Worm (Caenorhabditis elegans): ENCODE results near the gene glb-20.

DNA sequence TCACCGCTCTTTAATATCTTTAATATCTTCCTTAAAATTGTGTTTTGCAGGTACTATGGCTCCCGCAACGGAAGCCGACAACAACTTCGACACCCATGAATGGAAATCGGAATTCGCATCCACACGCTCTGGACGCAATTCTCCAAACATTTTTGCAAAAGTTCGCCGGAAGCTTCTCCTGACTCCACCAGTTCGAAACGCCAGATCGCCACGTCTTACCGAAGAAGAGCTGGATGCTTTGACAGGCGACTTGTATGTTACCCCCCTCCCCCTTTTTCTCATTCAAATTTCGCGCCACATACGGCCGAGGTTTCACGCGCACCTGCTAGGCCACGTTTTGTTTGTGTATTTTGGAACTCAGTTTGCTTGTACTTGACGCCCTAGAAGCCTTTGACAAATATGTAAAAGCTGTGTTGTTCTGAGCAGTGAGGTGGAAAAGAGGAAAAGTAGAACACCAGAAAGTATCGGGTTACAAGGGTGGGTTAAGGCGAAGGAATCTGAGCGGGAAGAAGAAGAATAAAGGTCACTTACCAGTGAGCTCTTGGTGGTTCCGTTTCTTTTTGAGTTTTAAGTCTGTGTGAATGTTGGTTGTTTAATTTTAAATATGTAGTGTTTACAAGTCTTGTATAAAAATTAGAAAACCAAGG is 28.9 kb upstream of the glb-20 start, which contains the start of gene unc-84:
- no peak for TF ChIP-seq W03F9.2 (tag; optimal IDR thresholded peaks at IDR 0.05)
- no peak for TF ChIP-seq him-1 (tag; optimal IDR thresholded peaks at IDR 0.05)
- no peak for TF ChIP-seq dao-5 (tag; optimal IDR thresholded peaks at IDR 0.05)
